Worm (Caenorhabditis elegans) whole organism, early embryonic: Measurements from ENCODE around the gene nono-1.

ENCODE experiments used
- B0310.2 ChIP-seq: sonication (generic microtip); optimal IDR thresholded peaks from 2 replicates; lab custom pipeline; 2016; ENCODE audit warnings: mild to moderate bottlenecking, missing genetic modification characterization, missing compliant biosample characterization
- F13C5.2 ChIP-seq: sonication (generic microtip); optimal IDR thresholded peaks from 2 replicates; lab custom pipeline; 2017; ENCODE audit warnings: mild to moderate bottlenecking, missing genetic modification characterization, inconsistent platforms, missing compliant biosample characterization
- aly-1 ChIP-seq: sonication (generic microtip); optimal IDR thresholded peaks from 2 replicates; lab custom pipeline; 2016; ENCODE audit warnings: missing genetic modification characterization, missing compliant biosample characterization
- ama-1 ChIP-seq: fragments of 150-350 bp; optimal IDR thresholded peaks from 2 replicates; lab custom pipeline; 2014
- ceh-13 ChIP-seq: fragments of 200-800 bp; sonication (Bioruptor generic); optimal IDR thresholded peaks from 2 replicates; lab custom pipeline; 2018; ENCODE audit warnings: mild to moderate bottlenecking, missing genetic modification characterization, missing compliant biosample characterization
- ceh-36 ChIP-seq: sonication (generic microtip); optimal IDR thresholded peaks from 2 replicates; lab custom pipeline; 2016; ENCODE audit warnings: missing genetic modification characterization, inconsistent platforms, missing compliant biosample characterization
- ets-7 ChIP-seq: sonication (generic microtip); optimal IDR thresholded peaks from 2 replicates; lab custom pipeline; 2016; ENCODE audit warnings: missing genotype, missing genetic modification characterization, missing compliant biosample characterization
- flt-1 ChIP-seq: fragments of 200-800 bp; sonication (Bioruptor generic); IDR thresholded peaks from 2 replicates; pipeline ENCODE4 v1.3.6; 2022; ENCODE audit warnings: missing genetic modification characterization, missing compliant biosample characterization
- hmbx-1 ChIP-seq: sonication (generic microtip); optimal IDR thresholded peaks from 2 replicates; lab custom pipeline; 2016; ENCODE audit warnings: mild to moderate bottlenecking, missing genetic modification characterization, missing compliant biosample characterization
- hmg-4 ChIP-seq: fragments of 200-800 bp; sonication (Bioruptor generic); optimal IDR thresholded peaks from 2 replicates; lab custom pipeline; 2018; ENCODE audit warnings: mild to moderate bottlenecking, missing genetic modification characterization, missing compliant biosample characterization
- hnd-1 ChIP-seq: sonication (generic microtip); optimal IDR thresholded peaks from 2 replicates; lab custom pipeline; 2016; ENCODE audit warnings: missing genetic modification characterization, missing compliant biosample characterization
- pes-1 ChIP-seq: fragments of 200-800 bp; sonication (Bioruptor generic); IDR thresholded peaks from 2 replicates; pipeline ENCODE4 v1.3.6; 2022; ENCODE audit warnings: missing genetic modification reagents, missing genetic modification characterization, missing compliant biosample characterization
- scrt-1 ChIP-seq: fragments of 200-800 bp; sonication (Bioruptor generic); IDR thresholded peaks from 2 replicates; pipeline ENCODE4 v1.3.6; 2022; ENCODE audit warnings: missing genetic modification characterization, missing compliant biosample characterization
- sea-1 ChIP-seq: fragments of 200-800 bp; sonication (Bioruptor generic); conservative IDR thresholded peaks from 2 replicates; pipeline ENCODE4 v1.3.6; 2022; ENCODE audit warnings: missing genetic modification characterization, missing compliant biosample characterization
- tbx-11 ChIP-seq: fragments of 200-800 bp; sonication (Bioruptor generic); IDR thresholded peaks from 2 replicates; pipeline ENCODE4 v1.3.6; 2022; ENCODE audit warnings: missing genetic modification characterization, missing compliant biosample characterization
- tbx-37 ChIP-seq: fragments of 200-800 bp; sonication (Bioruptor generic); conservative IDR thresholded peaks from 2 replicates; pipeline ENCODE4 v1.3.6; 2022; ENCODE audit warnings: missing genetic modification reagents, missing genetic modification characterization, missing compliant biosample characterization
- tra-4 ChIP-seq: sonication (generic microtip); optimal IDR thresholded peaks from 2 replicates; lab custom pipeline; 2017; ENCODE audit warnings: missing genetic modification characterization, missing compliant biosample characterization

The nono-1 gene

ce11 chrIII:5964058-5964632 lies 6.1 kb upstream of the nono-1 start:
- no peak for TF ChIP-seq flt-1 (GFP tag; lab: Robert Waterston, UW)
- no peak for TF ChIP-seq scrt-1
- no peak for TF ChIP-seq tbx-11 (GFP tag; lab: Robert Waterston, UW)
- no peak for TF ChIP-seq pes-1 (GFP tag; lab: Robert Waterston, UW)
- no peak for TF ChIP-seq ceh-36
- no peak for TF ChIP-seq hmbx-1 (tag; lab: Kevin White, UChicago)
- no peak for TF ChIP-seq ets-7 (tag; lab: Kevin White, UChicago)
- TF ChIP-seq tbx-37 (GFP tag; lab: Robert Waterston, UW): no peak
- no peak for TF ChIP-seq hmg-4 (GFP tag; lab: Kevin White, UChicago)
- TF ChIP-seq hnd-1: no peak
- TF ChIP-seq ceh-13 (GFP tag; lab: Kevin White, UChicago): no peak
- no peak for TF ChIP-seq sea-1 (GFP tag; lab: Robert Waterston, UW)
- TF ChIP-seq ama-1: no peak
- no peak for TF ChIP-seq aly-1 (tag; lab: Kevin White, UChicago)
- TF ChIP-seq B0310.2 (tag; lab: Kevin White, UChicago): no peak
- TF ChIP-seq F13C5.2: no peak
- no peak for TF ChIP-seq tra-4 (tag; lab: Kevin White, UChicago)

ce11 chrIII:5961560-5961959 lies 3.5 kb upstream of the nono-1 start:
- no peak for TF ChIP-seq ceh-36
- no peak for TF ChIP-seq sea-1 (GFP tag; lab: Robert Waterston, UW)
- TF ChIP-seq flt-1 (GFP tag; lab: Robert Waterston, UW): no peak
- TF ChIP-seq tbx-37 (GFP tag; lab: Robert Waterston, UW): no peak
- TF ChIP-seq scrt-1: no peak
- no peak for TF ChIP-seq aly-1 (tag; lab: Kevin White, UChicago)
- TF ChIP-seq F13C5.2: no peak
- no peak for TF ChIP-seq hmbx-1 (tag; lab: Kevin White, UChicago)
- TF ChIP-seq ama-1: no peak
- TF ChIP-seq ceh-13 (GFP tag; lab: Kevin White, UChicago): no peak
- no peak for TF ChIP-seq tbx-11 (GFP tag; lab: Robert Waterston, UW)
- TF ChIP-seq hnd-1: no peak
- TF ChIP-seq tra-4 (tag; lab: Kevin White, UChicago): no peak
- TF ChIP-seq pes-1 (GFP tag; lab: Robert Waterston, UW): no peak
- no peak for TF ChIP-seq ets-7 (tag; lab: Kevin White, UChicago)
- no peak for TF ChIP-seq B0310.2 (tag; lab: Kevin White, UChicago)

ce11 chrIII:5959049-5959448 lies 1.0 kb upstream of the nono-1 start:
- no peak for TF ChIP-seq scrt-1
- TF ChIP-seq tbx-37 (GFP tag; lab: Robert Waterston, UW): no peak
- no peak for TF ChIP-seq aly-1 (tag; lab: Kevin White, UChicago)
- TF ChIP-seq flt-1 (GFP tag; lab: Robert Waterston, UW): no peak
- TF ChIP-seq B0310.2 (tag; lab: Kevin White, UChicago): no peak
- TF ChIP-seq hmbx-1 (tag; lab: Kevin White, UChicago): no peak
- no peak for TF ChIP-seq tbx-11 (GFP tag; lab: Robert Waterston, UW)
- no peak for TF ChIP-seq F13C5.2
- no peak for TF ChIP-seq ceh-36
- TF ChIP-seq ceh-13 (GFP tag; lab: Kevin White, UChicago): no peak
- no peak for TF ChIP-seq hnd-1
- no peak for TF ChIP-seq pes-1 (GFP tag; lab: Robert Waterston, UW)
- TF ChIP-seq ama-1: no peak
- no peak for TF ChIP-seq sea-1 (GFP tag; lab: Robert Waterston, UW)
- TF ChIP-seq hmg-4 (GFP tag; lab: Kevin White, UChicago): no peak
- TF ChIP-seq tra-4 (tag; lab: Kevin White, UChicago): no peak
- TF ChIP-seq ets-7 (tag; lab: Kevin White, UChicago): no peak

- TF ChIP-seq ceh-36 (no peak), sea-1 (GFP tag; lab: Robert Waterston, UW) (no peak), tbx-11 (GFP tag; lab: Robert Waterston, UW) (0 out of 2 replicates have a peak, but pooled peaks have one; percentile 21), ceh-13 (GFP tag; lab: Kevin White, UChicago) (peak; percentile 2)
Observed at ce11 chrIII:5953913-5954290, 4.1 kb downstream of the nono-1 start.

ce11 chrIII:5953041-5953912 lies 4.8 kb downstream of the nono-1 start:
- no peak for TF ChIP-seq tra-4 (tag; lab: Kevin White, UChicago)
- TF ChIP-seq ceh-36: no peak
- no peak for TF ChIP-seq sea-1 (GFP tag; lab: Robert Waterston, UW)

ce11 chrIII:5951589-5952378 lies 6.3 kb downstream of the nono-1 start:
- TF ChIP-seq hnd-1 (no peak), tbx-37 (GFP tag; lab: Robert Waterston, UW) (no peak), aly-1 (tag; lab: Kevin White, UChicago) (no peak), ama-1 (no peak), ceh-36 (no peak), pes-1 (GFP tag; lab: Robert Waterston, UW) (no peak), tra-4 (tag; lab: Kevin White, UChicago) (no peak), hmbx-1 (tag; lab: Kevin White, UChicago) (no peak), hmg-4 (GFP tag; lab: Kevin White, UChicago) (no peak), sea-1 (GFP tag; lab: Robert Waterston, UW) (no peak), flt-1 (GFP tag; lab: Robert Waterston, UW) (no peak), ceh-13 (GFP tag; lab: Kevin White, UChicago) (no peak), F13C5.2 (no peak), B0310.2 (tag; lab: Kevin White, UChicago) (no peak), ets-7 (tag; lab: Kevin White, UChicago) (no peak), tbx-11 (GFP tag; lab: Robert Waterston, UW) (no peak), scrt-1 (no peak)
